Fruit fly (Drosophila melanogaster) whole organism, embryonic: ENCODE measurements around the gene IntS14.

Experiments used
- Antp ChIP-seq: fragments of 200-800 bp; sonication (Bioruptor generic); optimal IDR thresholded peaks from 3 replicates; lab custom pipeline; 2016; ENCODE audit warnings: missing biosample characterization, missing genetic modification characterization
- CG10147 ChIP-seq: fragments of 200-800 bp; sonication (Bioruptor generic); optimal IDR thresholded peaks from 2 replicates; lab custom pipeline; 2019; ENCODE audit warnings: missing biosample characterization, mild to moderate bottlenecking, missing genetic modification characterization, moderate library complexity
- CG10274 ChIP-seq: fragments of 200-800 bp; sonication (Bioruptor generic); optimal IDR thresholded peaks from 3 replicates; lab custom pipeline; 2017; ENCODE audit warnings: missing biosample characterization, mild to moderate bottlenecking, missing genetic modification characterization
- CG10366 ChIP-seq: fragments of 200-800 bp; sonication (Bioruptor generic); IDR thresholded peaks from 2 replicates; pipeline ENCODE4 v1.3.6; 2022; ENCODE audit warnings: missing biosample characterization, missing genetic modification characterization
- CG11398 ChIP-seq: fragments of 200-800 bp; sonication (Bioruptor generic); optimal IDR thresholded peaks from 2 replicates; lab custom pipeline; 2016; ENCODE audit warnings: missing biosample characterization, missing genetic modification characterization
- CG15479 ChIP-seq: fragments of 200-800 bp; sonication (Bioruptor generic); optimal IDR thresholded peaks from 3 replicates; lab custom pipeline; 2019; ENCODE audit warnings: missing biosample characterization, mild to moderate bottlenecking, missing genetic modification characterization, moderate library complexity
- CG16863 ChIP-seq: fragments of 200-800 bp; sonication (Bioruptor generic); optimal IDR thresholded peaks from 3 replicates; lab custom pipeline; 2016; ENCODE audit warnings: missing biosample characterization, missing genetic modification characterization
- CG17385 ChIP-seq: fragments of 200-800 bp; sonication (Bioruptor generic); optimal IDR thresholded peaks from 3 replicates; lab custom pipeline; 2018; ENCODE audit warnings: missing biosample characterization, mild to moderate bottlenecking, missing genetic modification characterization
- CG18599 ChIP-seq: fragments of 200-800 bp; sonication (Bioruptor generic); optimal IDR thresholded peaks from 3 replicates; lab custom pipeline; 2017; ENCODE audit warnings: missing biosample characterization, missing genetic modification characterization, mild to moderate bottlenecking, moderate library complexity, missing genetic modification reagents
- CG34422 ChIP-seq: fragments of 200-800 bp; sonication (Bioruptor generic); IDR thresholded peaks from 3 replicates; pipeline ENCODE4 v1.3.6; 2022; ENCODE audit warnings: missing biosample characterization, missing genetic modification characterization
- CG4360 ChIP-seq: fragments of 200-800 bp; sonication (Bioruptor generic); IDR thresholded peaks from 2 replicates; pipeline ENCODE4 v1.3.6; 2022; ENCODE audit warnings: missing biosample characterization, missing genetic modification characterization
- CG4424 ChIP-seq: fragments of 200-800 bp; sonication (Bioruptor generic); optimal IDR thresholded peaks from 3 replicates; lab custom pipeline; 2016; ENCODE audit warnings: missing biosample characterization, missing genetic modification characterization
- CG4617 ChIP-seq: fragments of 200-800 bp; sonication (Bioruptor generic); optimal IDR thresholded peaks from 3 replicates; lab custom pipeline; 2016; ENCODE audit warnings: missing biosample characterization, missing genetic modification characterization, borderline replicate concordance
- CG7987 ChIP-seq: fragments of 200-800 bp; sonication (Bioruptor generic); optimal IDR thresholded peaks from 2 replicates; lab custom pipeline; 2018; ENCODE audit warnings: missing biosample characterization, mild to moderate bottlenecking, missing genetic modification characterization, moderate library complexity
- CG9727 ChIP-seq: fragments of 200-800 bp; sonication (Bioruptor generic); optimal IDR thresholded peaks from 3 replicates; lab custom pipeline; 2017; ENCODE audit warnings: missing biosample characterization, mild to moderate bottlenecking, missing genetic modification characterization
- Hand ChIP-seq: fragments of 200-800 bp; sonication (Bioruptor generic); optimal IDR thresholded peaks from 2 replicates; lab custom pipeline; 2017; ENCODE audit warnings: mild to moderate bottlenecking, missing biosample characterization, missing genetic modification reagents, missing genetic modification characterization
- MESR4 ChIP-seq: fragments of 200-800 bp; sonication (Bioruptor generic); optimal IDR thresholded peaks from 2 replicates; lab custom pipeline; 2018; ENCODE audit warnings: missing biosample characterization, mild to moderate bottlenecking, missing genetic modification characterization, moderate library complexity
- Med ChIP-seq: fragments of 200-800 bp; sonication (Bioruptor generic); peaks from one replicate; lab custom pipeline; 2016; ENCODE audit warnings: missing biosample characterization, missing genetic modification characterization, mild to moderate bottlenecking, inconsistent platforms, moderate library complexity
- Sin3A ChIP-seq: fragments of >200 bp; optimal IDR thresholded peaks from 2 replicates; lab custom pipeline; 2018
- YL-1 ChIP-seq: fragments of 200-800 bp; sonication (Bioruptor generic); optimal IDR thresholded peaks from 3 replicates; lab custom pipeline; 2017; ENCODE audit warnings: missing biosample characterization, mild to moderate bottlenecking, missing genetic modification characterization
- al ChIP-seq: fragments of 200-800 bp; sonication (Bioruptor generic); IDR thresholded peaks from 2 replicates; pipeline ENCODE4 v1.3.6; 2022; ENCODE audit warnings: missing biosample characterization, missing genetic modification characterization
- ato ChIP-seq: fragments of 200-800 bp; sonication (Bioruptor generic); IDR thresholded peaks from 2 replicates; pipeline ENCODE4 v1.3.6; 2022; ENCODE audit warnings: missing biosample characterization, missing genetic modification characterization; ENCODE audit not compliant: partially characterized antibody
- cg ChIP-seq: fragments of 200-800 bp; sonication (Bioruptor generic); optimal IDR thresholded peaks from 3 replicates; lab custom pipeline; 2019; ENCODE audit warnings: missing biosample characterization, mild to moderate bottlenecking, missing genetic modification characterization, moderate library complexity
- chinmo ChIP-seq: fragments of 200-800 bp; sonication (Bioruptor generic); IDR thresholded peaks from 4 replicates; pipeline ENCODE4 v1.3.6; 2022; ENCODE audit warnings: missing biosample characterization, missing genetic modification characterization; ENCODE audit not compliant: partially characterized antibody
- crol ChIP-seq: fragments of 200-800 bp; sonication (Bioruptor generic); IDR thresholded peaks from 2 replicates; pipeline ENCODE4 v1.3.6; 2022; ENCODE audit warnings: missing biosample characterization, missing genetic modification characterization
- crp ChIP-seq, 2 experiments: fragments of 200-800 bp; sonication (Bioruptor generic); optimal IDR thresholded peaks; 2 replicates in 1 of 2; 3 replicates in 1 of 2; lab custom pipeline; 2017; ENCODE audit warnings: missing biosample characterization in 2 of 2, missing genetic modification characterization in 2 of 2, mild to moderate bottlenecking in 1 of 2, moderate library complexity in 1 of 2
- cwo ChIP-seq: fragments of 200-800 bp; sonication (Bioruptor generic); optimal IDR thresholded peaks from 3 replicates; lab custom pipeline; 2017; ENCODE audit warnings: missing biosample characterization, missing genetic modification characterization, mild to moderate bottlenecking, moderate library complexity, missing genetic modification reagents
- dysf ChIP-seq: fragments of 200-800 bp; sonication (Bioruptor generic); IDR thresholded peaks from 3 replicates; pipeline ENCODE4 v1.3.6; 2022; ENCODE audit warnings: missing biosample characterization, missing genetic modification characterization
- exex ChIP-seq: fragments of 200-800 bp; sonication (Bioruptor generic); optimal IDR thresholded peaks from 4 replicates; lab custom pipeline; 2018; ENCODE audit warnings: missing biosample characterization, mild to moderate bottlenecking, missing genetic modification characterization, moderate library complexity
- fu2 ChIP-seq: fragments of 200-800 bp; sonication (Bioruptor generic); optimal IDR thresholded peaks from 2 replicates; lab custom pipeline; 2016; ENCODE audit warnings: missing biosample characterization, missing genetic modification characterization
- gcm2 ChIP-seq: fragments of 200-800 bp; sonication (Bioruptor generic); optimal IDR thresholded peaks from 2 replicates; lab custom pipeline; 2016; ENCODE audit warnings: missing biosample characterization, missing genetic modification characterization
- grn ChIP-seq: fragments of 200-800 bp; sonication (Bioruptor generic); optimal IDR thresholded peaks from 3 replicates; lab custom pipeline; 2017; ENCODE audit warnings: missing biosample characterization, missing genetic modification characterization
- lab ChIP-seq: fragments of 200-800 bp; sonication (Bioruptor generic); optimal IDR thresholded peaks from 3 replicates; lab custom pipeline; 2017; ENCODE audit warnings: missing biosample characterization, missing genetic modification characterization, mild to moderate bottlenecking, moderate library complexity, missing genetic modification reagents
- pita ChIP-seq: fragments of 200-800 bp; sonication (Bioruptor generic); optimal IDR thresholded peaks from 2 replicates; lab custom pipeline; 2017; ENCODE audit warnings: missing biosample characterization, mild to moderate bottlenecking, missing genetic modification characterization
- pros ChIP-seq: fragments of 200-800 bp; sonication (Bioruptor generic); optimal IDR thresholded peaks from 3 replicates; lab custom pipeline; 2019; ENCODE audit warnings: missing biosample characterization, mild to moderate bottlenecking, missing genetic modification characterization, moderate library complexity
- ranshi ChIP-seq: fragments of 200-800 bp; sonication (Bioruptor generic); IDR thresholded peaks from 2 replicates; pipeline ENCODE4 v1.3.6; 2022; ENCODE audit warnings: missing biosample characterization, missing genetic modification characterization
- scrt ChIP-seq: fragments of 200-800 bp; sonication (Bioruptor generic); optimal IDR thresholded peaks from 2 replicates; lab custom pipeline; 2018; ENCODE audit warnings: missing biosample characterization, mild to moderate bottlenecking, missing genetic modification characterization, moderate library complexity
- sug ChIP-seq: fragments of 200-800 bp; optimal IDR thresholded peaks from 2 replicates; lab custom pipeline; 2019; ENCODE audit warnings: missing biosample characterization, mild to moderate bottlenecking, missing genetic modification characterization, moderate library complexity
- toy ChIP-seq: fragments of 200-800 bp; sonication (Bioruptor generic); IDR thresholded peaks from 2 replicates; pipeline ENCODE4 v1.3.6; 2022; ENCODE audit warnings: missing biosample characterization, missing genetic modification characterization

The IntS14 gene

dm6 chr2L:1127434-1128089 is 36.7 kb upstream of the IntS14 start:
- TF ChIP-seq grn (GFP tag; lab: Kevin White, UChicago), result peak; percentile 60
- no peak for TF ChIP-seq ato
- TF ChIP-seq dysf, result 0 out of 3 replicates have a peak, but pooled peaks have one; percentile 16
- peak; percentile 47 for TF ChIP-seq Med
- peak; percentile 12 for TF ChIP-seq CG18599 (GFP tag; lab: Kevin White, UChicago)
- no peak for TF ChIP-seq toy (GFP tag; lab: Robert Waterston, UW)
- no peak for TF ChIP-seq pita
- no peak for TF ChIP-seq pros
- TF ChIP-seq Hand (GFP tag; lab: Kevin White, UChicago), result no peak
- no peak for TF ChIP-seq CG10147 (GFP tag; lab: Kevin White, UChicago)
- peak; percentile 45 for TF ChIP-seq CG10274 (GFP tag; lab: Kevin White, UChicago)
- peak; percentile 76 for TF ChIP-seq lab (GFP tag; lab: Kevin White, UChicago)
- TF ChIP-seq CG17385 (GFP tag; lab: Kevin White, UChicago), result no peak
- TF ChIP-seq sug (tag; lab: Kevin White, UChicago), result peak; percentile 97
- peak; percentile 82 for TF ChIP-seq exex (tag; lab: Kevin White, UChicago)
- peak; percentile 67 for TF ChIP-seq CG7987
- peak; percentile 99 for TF ChIP-seq cwo
- TF ChIP-seq CG11398, result no peak
- TF ChIP-seq, all 482 proteins: peak for 10

- TF ChIP-seq CG34422 (GFP tag; lab: Robert Waterston, UW), result peak; percentile 43; the same call in 1 of the 3 replicates
- peak; percentile 14 for TF ChIP-seq Sin3A (lab: Kevin White, UChicago)
- 0 out of 4 replicates have a peak, but pooled peaks have one; percentile 35 for TF ChIP-seq chinmo (GFP tag; lab: Robert Waterston, UW)
- TF ChIP-seq CG4424, result no peak
- no peak for TF ChIP-seq gcm2 (GFP tag; lab: Kevin White, UChicago)
- TF ChIP-seq CG10366 (GFP tag; lab: Robert Waterston, UW), result no peak
- TF ChIP-seq CG9727 (GFP tag; lab: Kevin White, UChicago), result no peak
- TF ChIP-seq cg (GFP tag; lab: Kevin White, UChicago), result peak; percentile 22
- peak; percentile 37 for TF ChIP-seq CG15479 (GFP tag; lab: Kevin White, UChicago)
- TF ChIP-seq scrt (GFP tag; lab: Kevin White, UChicago), result peak; percentile 48
- peak in 1 of 2 experiments; percentile 64 for TF ChIP-seq crp (GFP tag; optimal IDR thresholded peaks at IDR 0.05; lab: Kevin White, UChicago)
- TF ChIP-seq fu2 (GFP tag; lab: Kevin White, UChicago), result no peak
- 0 out of 2 replicates have a peak, but pooled peaks have one; percentile 2 for TF ChIP-seq CG4360 (GFP tag; lab: Robert Waterston, UW)
- TF ChIP-seq ranshi (GFP tag; lab: Robert Waterston, UW), result no peak
- peak; percentile 30 for TF ChIP-seq YL-1 (GFP tag; lab: Kevin White, UChicago)
- peak; percentile 20 for TF ChIP-seq CG4617 (GFP tag; lab: Kevin White, UChicago)
- peak; percentile 97 for TF ChIP-seq crol (GFP tag; lab: Robert Waterston, UW)
- TF ChIP-seq al (GFP tag; lab: Robert Waterston, UW), result no peak
- no peak for TF ChIP-seq Antp (GFP tag; lab: Kevin White, UChicago)
- no peak for TF ChIP-seq CG16863 (GFP tag; lab: Kevin White, UChicago)
- peak; percentile 51 for TF ChIP-seq MESR4
Measured at dm6 chr2L:1128344-1128931, 35.8 kb upstream of the IntS14 start.
